Fruit fly (Drosophila melanogaster) whole organism, wandering third instar larva: ENCODE results near the gene CG12951.

Experiments used
- Abd-B ChIP-seq: fragments of >200 bp; optimal IDR thresholded peaks from 2 replicates; lab custom pipeline; 2017; ENCODE audit warnings: missing biosample characterization, missing genetic modification characterization
- Hr78 ChIP-seq: fragments of >200 bp; optimal IDR thresholded peaks from 2 replicates; lab custom pipeline; 2017; ENCODE audit warnings: missing biosample characterization, missing genetic modification characterization
- N ChIP-seq: fragments of >200 bp; optimal IDR thresholded peaks from 2 replicates; lab custom pipeline; 2018; ENCODE audit warnings: missing biosample characterization, missing external identifiers, missing genetic modification characterization
- Rel ChIP-seq, 2 experiments: fragments of 200-800 bp; sonication (Bioruptor generic) in 1 of 2; optimal IDR thresholded peaks; 2 replicates in 1 of 2; 3 replicates in 1 of 2; lab custom pipeline; 2016 to 2019; ENCODE audit warnings: mild to moderate bottlenecking in 2 of 2, missing biosample characterization in 2 of 2, missing genetic modification characterization in 2 of 2, moderate library complexity in 1 of 2
- brk ChIP-seq: fragments of 200-800 bp; sonication (Bioruptor generic); optimal IDR thresholded peaks from 2 replicates; lab custom pipeline; 2016; ENCODE audit warnings: missing biosample characterization, mild to moderate bottlenecking, missing genetic modification characterization
- lola ChIP-seq: fragments of >200 bp; optimal IDR thresholded peaks from 2 replicates; lab custom pipeline; 2017; ENCODE audit warnings: missing biosample characterization, missing genetic modification characterization
- sv ChIP-seq: fragments of 200-800 bp; sonication (Bioruptor generic); optimal IDR thresholded peaks from 3 replicates; lab custom pipeline; 2016; ENCODE audit warnings: missing biosample characterization, missing genetic modification characterization
- tai ChIP-seq: sonication (Bioruptor generic); optimal IDR thresholded peaks from 2 replicates; lab custom pipeline; 2016; ENCODE audit warnings: missing biosample characterization, missing genetic modification characterization
- woc ChIP-seq: sonication (Bioruptor generic); optimal IDR thresholded peaks from 2 replicates; lab custom pipeline; 2016; ENCODE audit warnings: missing biosample characterization, mild to moderate bottlenecking, missing genetic modification characterization

DNA sequence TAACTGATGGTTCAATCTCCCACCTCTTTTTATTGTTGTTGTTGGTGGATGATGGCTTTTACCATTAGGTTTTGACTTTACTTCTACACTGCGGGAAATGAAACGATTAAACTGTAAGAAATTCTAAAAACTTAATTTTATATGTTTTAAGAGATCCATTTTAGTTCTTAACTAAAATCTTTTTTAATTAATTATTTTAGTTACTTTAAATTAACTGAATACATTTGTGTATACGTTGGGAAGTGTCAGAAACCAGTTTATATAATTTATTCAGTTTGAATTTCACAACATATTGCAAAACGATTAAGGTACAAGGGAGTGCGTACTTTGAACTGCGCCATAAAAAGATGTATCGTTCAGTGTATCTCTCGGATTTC is 23.1 kb upstream of the CG12951 start:
- TF ChIP-seq brk (GFP tag; lab: Kevin White, UChicago), result peak; percentile 65
- TF ChIP-seq Abd-B (GFP tag; lab: Kevin White, UChicago), result no peak
- TF ChIP-seq woc (GFP tag; lab: Kevin White, UChicago), result no peak
- no peak for TF ChIP-seq lola (GFP tag; lab: Kevin White, UChicago)
- TF ChIP-seq Hr78 (GFP tag; lab: Kevin White, UChicago), result no peak
- TF ChIP-seq tai, result no peak
- no peak for TF ChIP-seq N (GFP tag; lab: Kevin White, UChicago)
- TF ChIP-seq Rel (GFP tag; optimal IDR thresholded peaks at IDR 0.05; lab: Kevin White, UChicago), result no peak
- TF ChIP-seq Rel (tag; optimal IDR thresholded peaks at IDR 0.05; lab: Kevin White, UChicago), result no peak
- TF ChIP-seq sv, result peak; percentile 47
